Worm (Caenorhabditis elegans): ENCODE results near the gene acr-25.

acr-25 gene

DNA sequence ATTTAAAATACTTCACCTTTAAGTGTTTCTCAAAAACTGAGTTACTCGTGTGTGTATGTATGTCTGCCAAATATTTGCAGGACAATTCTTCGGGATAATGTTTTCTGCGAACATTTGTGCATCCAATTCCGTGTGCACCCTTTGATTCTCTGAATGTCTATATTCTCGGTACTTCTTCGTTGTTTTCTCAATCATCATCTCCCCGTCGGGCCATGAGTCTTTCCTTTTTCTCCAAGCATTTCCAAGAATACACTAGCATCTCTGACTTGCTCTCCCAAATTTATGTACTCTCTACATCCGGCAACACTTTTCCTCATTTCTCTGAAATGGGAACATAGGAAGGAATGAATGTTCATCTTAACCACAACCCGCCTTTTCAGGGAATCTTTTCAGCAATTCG, 50.6 kb downstream of the acr-25 start:
- TF ChIP-seq aha-1 (tag) (peak; percentile 93), nhr-11 (tag; optimal IDR thresholded peaks at IDR 0.05) (peak; percentile 69), lsy-2 (tag; optimal IDR thresholded peaks at IDR 0.05) (peak in 1 of 2 experiments; percentile 66), ceh-32 (tag; optimal IDR thresholded peaks at IDR 0.05; ENCODE audit: poor library complexity) (no peak), nhr-48 (tag; optimal IDR thresholded peaks at IDR 0.05) (peak; percentile 35), F37D6.2 (tag; optimal IDR thresholded peaks at IDR 0.05) (peak; percentile 77), fkh-10 (GFP tag; optimal IDR thresholded peaks at IDR 0.05) (peak; percentile 32), rbr-2 (tag; optimal IDR thresholded peaks at IDR 0.05) (peak; percentile 26), dmd-8 (GFP tag; IDR thresholded peaks at IDR 0.05) (no peak), unc-62 (GFP tag; optimal IDR thresholded peaks at IDR 0.05 in 1 of 2) (peak in 1 of 2 experiments; percentile 80), unc-62 (tag; optimal IDR thresholded peaks at IDR 0.05) (no peak), nhr-237 (tag; optimal IDR thresholded peaks at IDR 0.05) (no peak)

DNA sequence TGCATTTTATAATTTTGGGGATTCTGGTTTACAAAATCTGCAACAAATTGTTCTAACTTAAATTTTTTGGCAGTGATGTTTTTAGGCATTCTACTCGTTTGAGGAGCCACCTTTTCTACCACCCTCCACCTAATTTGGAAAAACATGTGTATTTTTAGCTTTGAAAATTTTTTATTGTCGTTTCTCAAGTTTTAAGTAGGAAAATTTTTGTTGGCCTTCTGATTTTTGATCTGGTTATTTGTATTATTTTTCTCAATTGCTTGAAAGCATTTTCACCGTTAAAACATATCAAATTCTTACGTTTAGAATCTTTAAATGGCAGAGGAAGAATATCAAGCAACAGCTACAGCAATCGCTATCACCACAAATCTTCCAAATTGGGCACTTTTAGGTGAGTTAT, 53.8 kb downstream of the acr-25 start, which contains the start of gene C01G5.7:
C01G5.7 (plus strand) TSS at position 301 of the 400 bp plus-strand sequence.
- no peak for TF ChIP-seq php-3 (GFP tag; IDR thresholded peaks at IDR 0.05)
- no peak for TF ChIP-seq spr-1 (tag; optimal IDR thresholded peaks at IDR 0.05)
- no peak for TF ChIP-seq fos-1 (tag; optimal IDR thresholded peaks at IDR 0.05)
- no peak for TF ChIP-seq T20F7.1 (GFP tag; optimal IDR thresholded peaks at IDR 0.05)
- TF ChIP-seq nhr-111 (GFP tag; optimal IDR thresholded peaks at IDR 0.05): no peak
- no peak for TF ChIP-seq snpc-4 (tag; optimal IDR thresholded peaks at IDR 0.05)
- TF ChIP-seq dmd-9 (GFP tag; IDR thresholded peaks at IDR 0.05): no peak
